Worm (Caenorhabditis elegans) whole organism, L4 larva: ENCODE results near the gene gnrr-2.

Experiments used
- F49E8.2 ChIP-seq: sonication (generic microtip); optimal IDR thresholded peaks from 2 replicates; lab custom pipeline; 2016; ENCODE audit warnings: missing compliant biosample characterization, mild to moderate bottlenecking, missing genetic modification characterization, borderline replicate concordance
- nhr-237 ChIP-seq: sonication (generic microtip); optimal IDR thresholded peaks from 2 replicates; lab custom pipeline; 2017; ENCODE audit warnings: missing biosample characterization, missing genetic modification characterization
- nhr-41 ChIP-seq: fragments of 200-800 bp; sonication (Bioruptor generic); IDR thresholded peaks from 2 replicates; pipeline ENCODE4 v1.3.6; 2022; ENCODE audit warnings: missing genetic modification reagents, missing genetic modification characterization, missing compliant biosample characterization
- nhr-77 ChIP-seq: fragments of 150-350 bp; optimal IDR thresholded peaks from 2 replicates; lab custom pipeline; 2014; ENCODE audit warnings: missing biosample characterization, missing genetic modification characterization
- pha-4 ChIP-seq, 2 experiments: fragments of 150-350 bp in 1 of 2; fragments of 200-800 bp in 1 of 2; sonication (Bioruptor generic) in 1 of 2; IDR thresholded peaks in 1 of 2; optimal IDR thresholded peaks in 1 of 2; 2 replicates each; pipeline versions ENCODE4 v1.3.6 to Lab custom; 2014 to 2022; ENCODE audit warnings: missing genetic modification characterization in 2 of 2, missing genetic modification reagents in 2 of 2, missing biosample characterization in 1 of 2, missing compliant biosample characterization in 1 of 2
- unc-62 ChIP-seq, 3 experiments: fragments of 150-350 bp in 1 of 3; sonication (generic microtip); optimal IDR thresholded peaks in 2 of 3; peaks in 1 of 3; 1 replicate in 1 of 3; 2 replicates in 2 of 3; lab custom pipeline; 2014 to 2017; ENCODE audit warnings: missing biosample characterization in 3 of 3, missing genetic modification characterization in 3 of 3, missing genetic modification reagents in 3 of 3, missing genotype in 1 of 3
- zag-1 ChIP-seq: fragments of 150-350 bp; optimal IDR thresholded peaks from 2 replicates; lab custom pipeline; 2014; ENCODE audit warnings: missing biosample characterization, missing genetic modification characterization

DNA sequence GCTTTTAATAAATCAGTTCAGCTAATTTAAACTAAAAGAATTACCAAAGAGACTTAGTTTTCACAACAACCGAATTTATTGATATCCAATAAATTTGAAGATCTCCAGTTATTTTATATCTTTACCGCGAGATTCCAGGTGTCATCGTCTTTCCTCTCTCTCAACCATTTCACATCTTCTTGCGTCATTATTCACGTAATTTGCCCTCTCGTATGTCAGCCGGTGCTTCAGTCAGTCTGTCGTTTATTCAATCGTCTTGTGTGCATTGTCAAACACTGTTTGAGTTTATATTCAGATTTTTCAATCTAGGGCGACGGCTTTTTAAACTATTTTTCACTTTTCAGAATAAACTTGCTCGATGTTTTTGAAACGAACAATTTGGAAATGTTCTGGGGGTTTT lies 28.5 kb downstream of the gnrr-2 start:
- TF ChIP-seq unc-62 (GFP tag; optimal IDR thresholded peaks at IDR 0.05 in 1 of 2; lab: Kevin White, UChicago) (no peak), unc-62 (tag; optimal IDR thresholded peaks at IDR 0.05; lab: Kevin White, UChicago) (no peak), F49E8.2 (no peak), nhr-77 (tag; lab: Kevin White, UChicago) (no peak), zag-1 (no peak), pha-4 (GFP tag; IDR thresholded peaks at IDR 0.05; lab: Robert Waterston, UW) (no peak), pha-4 (tag; optimal IDR thresholded peaks at IDR 0.05; lab: Kevin White, UChicago) (no peak), nhr-237 (tag; lab: Kevin White, UChicago) (no peak), nhr-41 (GFP tag; lab: Robert Waterston, UW) (no peak)
